Fruit fly (Drosophila melanogaster) whole organism, embryonic: ENCODE data around the gene CG33796.

Source experiments
- Blimp-1 ChIP-seq: fragments of 200-800 bp; sonication (Bioruptor generic); optimal IDR thresholded peaks from 3 replicates; lab custom pipeline; 2018; ENCODE audit warnings: missing biosample characterization, missing genetic modification characterization, mild to moderate bottlenecking, moderate library complexity, missing genetic modification reagents
- CG10431 ChIP-seq: fragments of 200-800 bp; sonication (Bioruptor generic); optimal IDR thresholded peaks from 3 replicates; lab custom pipeline; 2018; ENCODE audit warnings: missing biosample characterization, mild to moderate bottlenecking, missing genetic modification characterization
- CG12236 ChIP-seq: fragments of 200-800 bp; sonication (Bioruptor generic); optimal IDR thresholded peaks from 2 replicates; lab custom pipeline; 2016; ENCODE audit warnings: missing biosample characterization, missing genetic modification characterization
- CG13296 ChIP-seq: fragments of 200-800 bp; sonication (Bioruptor generic); optimal IDR thresholded peaks from 3 replicates; lab custom pipeline; 2018; ENCODE audit warnings: missing biosample characterization, mild to moderate bottlenecking, missing genetic modification characterization
- CG14441 ChIP-seq: fragments of 200-800 bp; sonication (Bioruptor generic); IDR thresholded peaks from 2 replicates; pipeline ENCODE4 v1.3.6; 2022; ENCODE audit warnings: missing biosample characterization, missing genetic modification characterization
- CG15011 ChIP-seq: fragments of 200-800 bp; sonication (Bioruptor generic); optimal IDR thresholded peaks from 3 replicates; lab custom pipeline; 2018; ENCODE audit warnings: missing biosample characterization, mild to moderate bottlenecking, missing genetic modification characterization
- CG17568 ChIP-seq: fragments of 200-800 bp; sonication (Bioruptor generic); optimal IDR thresholded peaks from 2 replicates; lab custom pipeline; 2018; ENCODE audit warnings: missing biosample characterization, mild to moderate bottlenecking, missing genetic modification characterization, moderate library complexity
- CG17612 ChIP-seq: fragments of 200-800 bp; sonication (Bioruptor generic); IDR thresholded peaks from 2 replicates; pipeline ENCODE4 v1.3.6; 2022; ENCODE audit warnings: missing biosample characterization, missing genetic modification characterization
- CG2712 ChIP-seq: fragments of 200-800 bp; optimal IDR thresholded peaks from 3 replicates; lab custom pipeline; 2019; ENCODE audit warnings: missing biosample characterization, mild to moderate bottlenecking, missing genetic modification characterization, moderate library complexity
- CG2875 ChIP-seq: fragments of 200-800 bp; sonication (Bioruptor generic); optimal IDR thresholded peaks from 2 replicates; lab custom pipeline; 2017; ENCODE audit warnings: missing biosample characterization, mild to moderate bottlenecking, missing genetic modification characterization, missing genetic modification reagents
- CG31365 ChIP-seq: fragments of 200-800 bp; sonication (Bioruptor generic); optimal IDR thresholded peaks from 2 replicates; lab custom pipeline; 2018; ENCODE audit warnings: missing biosample characterization, mild to moderate bottlenecking, missing genetic modification characterization
- CG32532 ChIP-seq: fragments of 200-800 bp; sonication (Bioruptor generic); IDR thresholded peaks from 2 replicates; pipeline ENCODE4 v1.3.6; 2022; ENCODE audit warnings: missing biosample characterization, missing genetic modification characterization
- CG3838 ChIP-seq: fragments of 200-800 bp; sonication (Bioruptor generic); optimal IDR thresholded peaks from 3 replicates; lab custom pipeline; 2016; ENCODE audit warnings: missing biosample characterization, missing genetic modification characterization
- CG6765 ChIP-seq: fragments of 200-800 bp; sonication (Bioruptor generic); optimal IDR thresholded peaks from 3 replicates; lab custom pipeline; 2017; ENCODE audit warnings: missing biosample characterization, mild to moderate bottlenecking, missing genetic modification characterization
- CG7357 ChIP-seq: fragments of 200-800 bp; sonication (Bioruptor generic); IDR thresholded peaks from 3 replicates; pipeline ENCODE4 v1.3.6; 2022; ENCODE audit warnings: missing biosample characterization, missing genetic modification characterization
- CG7928 ChIP-seq: fragments of 200-800 bp; sonication (Bioruptor generic); optimal IDR thresholded peaks from 2 replicates; lab custom pipeline; 2017; ENCODE audit warnings: missing biosample characterization, mild to moderate bottlenecking, missing genetic modification characterization
- CG9609 ChIP-seq: fragments of 200-800 bp; sonication (Bioruptor generic); optimal IDR thresholded peaks from 3 replicates; lab custom pipeline; 2016; ENCODE audit warnings: missing biosample characterization, missing genetic modification characterization
- CG9817 ChIP-seq: fragments of 200-800 bp; sonication (Bioruptor generic); optimal IDR thresholded peaks from 2 replicates; lab custom pipeline; 2018; ENCODE audit warnings: missing biosample characterization, mild to moderate bottlenecking, missing genetic modification characterization, moderate library complexity
- CoRest ChIP-seq: fragments of 200-800 bp; sonication (Bioruptor generic); optimal IDR thresholded peaks from 3 replicates; lab custom pipeline; 2018; ENCODE audit warnings: missing biosample characterization, mild to moderate bottlenecking, missing genetic modification characterization, moderate library complexity
- Dip3 ChIP-seq: fragments of 200-800 bp; sonication (Bioruptor generic); optimal IDR thresholded peaks from 3 replicates; lab custom pipeline; 2016; ENCODE audit warnings: missing biosample characterization, missing genetic modification characterization
- Fer1 ChIP-seq: fragments of 200-800 bp; sonication (Bioruptor generic); optimal IDR thresholded peaks from 2 replicates; lab custom pipeline; 2017; ENCODE audit warnings: missing biosample characterization, mild to moderate bottlenecking, missing genetic modification characterization
- Fer2 ChIP-seq: fragments of 200-800 bp; sonication (Bioruptor generic); optimal IDR thresholded peaks from 2 replicates; lab custom pipeline; 2018; ENCODE audit warnings: missing biosample characterization, mild to moderate bottlenecking, missing genetic modification characterization, moderate library complexity
- Hr3 ChIP-seq: fragments of 200-800 bp; sonication (Bioruptor generic); optimal IDR thresholded peaks from 3 replicates; lab custom pipeline; 2016; ENCODE audit warnings: missing biosample characterization, missing genetic modification characterization
- Nf-YA ChIP-seq: fragments of 200-800 bp; sonication (Bioruptor generic); IDR thresholded peaks from 2 replicates; pipeline ENCODE4 v1.3.6; 2022; ENCODE audit warnings: missing biosample characterization, missing genetic modification characterization
- Rfx ChIP-seq: fragments of 200-800 bp; sonication (Bioruptor generic); IDR thresholded peaks from 2 replicates; pipeline ENCODE4 v1.3.6; 2022; ENCODE audit warnings: missing biosample characterization, missing genetic modification characterization
- Scr ChIP-seq: fragments of 200-800 bp; sonication (Bioruptor generic); IDR thresholded peaks from 2 replicates; pipeline ENCODE4 v1.3.6; 2022; ENCODE audit warnings: missing biosample characterization, missing genetic modification characterization; ENCODE audit not compliant: partially characterized antibody
- Tbp ChIP-seq: fragments of >200 bp; optimal IDR thresholded peaks from 2 replicates; lab custom pipeline; 2018; ENCODE audit warnings: missing biosample characterization, missing genetic modification characterization
- Trl ChIP-seq, 3 experiments: fragments of >200 bp in 2 of 3; fragments of 200-800 bp in 1 of 3; sonication (Bioruptor generic) in 1 of 3; optimal IDR thresholded peaks; 2 replicates in 1 of 3; 3 replicates in 2 of 3; lab custom pipeline; 2016 to 2017; ENCODE audit warnings: missing biosample characterization in 1 of 3, missing genetic modification characterization in 1 of 3
- Xbp1 ChIP-seq: fragments of 200-800 bp; sonication (Bioruptor generic); optimal IDR thresholded peaks from 3 replicates; lab custom pipeline; 2016; ENCODE audit warnings: missing biosample characterization, mild to moderate bottlenecking, missing genetic modification characterization
- bsh ChIP-seq, 2 experiments: fragments of 200-800 bp; sonication (Bioruptor generic); optimal IDR thresholded peaks; 2 replicates each; lab custom pipeline; 2017 to 2018; ENCODE audit warnings: mild to moderate bottlenecking in 2 of 2, missing biosample characterization in 2 of 2, missing genetic modification characterization in 2 of 2, moderate library complexity in 1 of 2
- cas ChIP-seq: fragments of 200-800 bp; sonication (Bioruptor generic); IDR thresholded peaks from 2 replicates; pipeline ENCODE4 v1.3.6; 2022; ENCODE audit warnings: missing biosample characterization, missing genetic modification characterization
- chif ChIP-seq, 2 experiments: fragments of 200-800 bp; sonication (Bioruptor generic); optimal IDR thresholded peaks; 3 replicates each; lab custom pipeline; 2016; ENCODE audit warnings: missing biosample characterization in 2 of 2, missing genetic modification characterization in 2 of 2
- dan ChIP-seq: fragments of 200-800 bp; sonication (Bioruptor generic); IDR thresholded peaks from 2 replicates; pipeline ENCODE4 v1.3.6; 2022; ENCODE audit warnings: missing biosample characterization, missing genetic modification characterization
- hkb ChIP-seq, 2 experiments: fragments of 200-800 bp in 1 of 2; fragments of >200 bp in 1 of 2; sonication (Bioruptor generic) in 1 of 2; IDR thresholded peaks in 1 of 2; optimal IDR thresholded peaks in 1 of 2; 2 replicates each; pipeline versions ENCODE4 v1.3.6 to Lab custom; 2017 to 2022; ENCODE audit warnings: missing biosample characterization in 1 of 2, missing genetic modification characterization in 1 of 2
- jing ChIP-seq: fragments of 200-800 bp; sonication (Bioruptor generic); optimal IDR thresholded peaks from 2 replicates; lab custom pipeline; 2018; ENCODE audit warnings: missing biosample characterization, mild to moderate bottlenecking, missing genetic modification characterization
- lbe ChIP-seq: fragments of 200-800 bp; sonication (Bioruptor generic); optimal IDR thresholded peaks from 2 replicates; lab custom pipeline; 2016; ENCODE audit warnings: missing biosample characterization, mild to moderate bottlenecking, missing genetic modification characterization
- lmd ChIP-seq: fragments of 200-800 bp; sonication (Bioruptor generic); IDR thresholded peaks from 2 replicates; pipeline ENCODE4 v1.3.6; 2022; ENCODE audit warnings: missing biosample characterization, missing genetic modification characterization
- lola ChIP-seq, 3 experiments: fragments of >200 bp in 2 of 3; fragments of 200-800 bp in 1 of 3; sonication (Bioruptor generic) in 1 of 3; optimal IDR thresholded peaks; 2 replicates each; lab custom pipeline; 2017 to 2019; ENCODE audit warnings: missing biosample characterization in 3 of 3, missing genetic modification characterization in 3 of 3, mild to moderate bottlenecking in 1 of 3, moderate library complexity in 1 of 3
- nmo ChIP-seq: fragments of 200-800 bp; sonication (Bioruptor generic); optimal IDR thresholded peaks from 2 replicates; lab custom pipeline; 2018; ENCODE audit warnings: missing biosample characterization, mild to moderate bottlenecking, missing genetic modification characterization, moderate library complexity
- nom ChIP-seq: fragments of 200-800 bp; sonication (Bioruptor generic); optimal IDR thresholded peaks from 2 replicates; lab custom pipeline; 2017; ENCODE audit warnings: missing biosample characterization, missing genetic modification characterization, mild to moderate bottlenecking, moderate library complexity, missing genetic modification reagents
- oc ChIP-seq: fragments of 200-800 bp; sonication (Bioruptor generic); optimal IDR thresholded peaks from 2 replicates; lab custom pipeline; 2018; ENCODE audit warnings: missing biosample characterization, mild to moderate bottlenecking, missing genetic modification characterization, moderate library complexity
- psq ChIP-seq: fragments of 200-800 bp; sonication (Bioruptor generic); optimal IDR thresholded peaks from 2 replicates; lab custom pipeline; 2017; ENCODE audit warnings: missing biosample characterization, missing genetic modification characterization
- shn ChIP-seq: fragments of 200-800 bp; sonication (Bioruptor generic); optimal IDR thresholded peaks from 3 replicates; lab custom pipeline; 2016; ENCODE audit warnings: missing biosample characterization, missing genetic modification characterization
- sr ChIP-seq: fragments of 200-800 bp; sonication (Bioruptor generic); IDR thresholded peaks from 3 replicates; pipeline ENCODE4 v1.3.6; 2022; ENCODE audit warnings: missing biosample characterization, missing genetic modification characterization
- tap ChIP-seq: fragments of 200-800 bp; optimal IDR thresholded peaks from 3 replicates; lab custom pipeline; 2019; ENCODE audit warnings: missing biosample characterization, mild to moderate bottlenecking, missing genetic modification characterization, moderate library complexity
- trem ChIP-seq: fragments of 200-800 bp; optimal IDR thresholded peaks from 3 replicates; lab custom pipeline; 2019; ENCODE audit warnings: missing biosample characterization, mild to moderate bottlenecking, missing genetic modification characterization, moderate library complexity
- z ChIP-seq: fragments of 200-800 bp; sonication (Bioruptor generic); IDR thresholded peaks from 3 replicates; pipeline ENCODE4 v1.3.6; 2022; ENCODE audit warnings: missing biosample characterization, missing genetic modification characterization

Gene CG33796

DNA sequence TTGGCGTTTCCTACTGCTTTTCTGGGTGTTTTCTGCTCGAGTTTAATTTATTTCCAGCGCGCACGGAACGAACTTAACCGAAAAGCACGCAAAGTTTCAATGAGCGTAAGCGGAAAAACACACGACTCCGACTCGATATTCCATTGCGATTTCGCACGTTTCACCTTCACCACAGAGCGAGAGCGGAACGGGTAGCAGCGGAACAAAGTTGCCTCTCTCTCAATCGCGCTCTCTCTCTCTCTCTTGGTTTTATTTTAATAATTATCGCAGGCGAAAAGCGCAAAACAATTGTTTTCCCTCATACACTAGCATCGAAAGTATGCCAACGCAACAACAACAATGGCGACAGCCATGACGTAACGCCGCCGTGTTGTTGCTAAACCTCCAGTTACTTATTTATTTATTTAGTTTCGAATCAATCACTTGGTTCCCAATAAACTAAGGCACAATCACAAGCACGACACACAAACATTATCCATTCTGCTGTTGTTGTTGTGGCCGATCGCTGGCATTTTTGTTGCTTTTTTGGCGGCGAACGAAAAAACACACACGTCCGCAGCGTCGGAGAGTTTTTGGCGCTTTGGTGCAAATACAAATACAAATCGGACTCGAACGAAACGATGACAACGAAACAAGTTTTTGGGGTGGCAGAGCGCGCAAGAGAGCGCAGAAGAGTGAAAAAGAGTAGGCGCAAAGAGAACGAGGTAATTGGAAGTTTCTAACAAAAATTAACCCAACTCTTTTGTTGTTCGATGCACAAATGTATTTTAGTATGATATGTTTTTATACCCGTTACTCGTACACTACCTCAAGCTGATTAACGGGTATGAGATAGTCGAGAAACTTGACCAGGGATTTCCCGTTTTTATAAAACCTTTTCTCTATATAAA, 5.5 kb downstream of the CG33796 start, which contains the start of gene CG5151 (continued):
- TF ChIP-seq hkb (optimal IDR thresholded peaks at IDR 0.05; lab: Kevin White, UChicago) (no peak), hkb (GFP tag; IDR thresholded peaks at IDR 0.05; lab: Robert Waterston, UW) (peak; percentile 54), nmo (GFP tag; lab: Kevin White, UChicago) (no peak), sr (GFP tag; lab: Robert Waterston, UW) (no peak), lmd (GFP tag; lab: Robert Waterston, UW) (no peak), psq (GFP tag; lab: Kevin White, UChicago) (no peak), oc (tag; lab: Kevin White, UChicago) (no peak), Fer1 (GFP tag; lab: Kevin White, UChicago) (peak; percentile 40), CG7357 (no peak), shn (GFP tag; lab: Kevin White, UChicago) (no peak), bsh (GFP tag; optimal IDR thresholded peaks at IDR 0.05; lab: Kevin White, UChicago) (peak in 1 of 2 experiments; percentile 59), Hr3 (GFP tag; lab: Kevin White, UChicago) (no peak), CG9817 (tag; lab: Kevin White, UChicago) (no peak), CG15011 (no peak), CG32532 (GFP tag; lab: Robert Waterston, UW) (peak; percentile 60; the same call in 1 of the 2 replicates), CG7928 (GFP tag; lab: Kevin White, UChicago) (no peak), tap (tag; lab: Kevin White, UChicago) (no peak), jing (no peak), Blimp-1 (GFP tag; lab: Kevin White, UChicago) (no peak), cas (GFP tag; lab: Robert Waterston, UW) (no peak), CG12236 (GFP tag; lab: Kevin White, UChicago) (no peak), nom (GFP tag; lab: Kevin White, UChicago) (peak; percentile 68), dan (GFP tag; lab: Robert Waterston, UW) (no peak), CG17612 (no peak), Dip3 (no peak), CG2712 (tag; lab: Kevin White, UChicago) (no peak), CG10431 (GFP tag; lab: Kevin White, UChicago) (no peak), Xbp1 (GFP tag; lab: Kevin White, UChicago) (no peak), CG3838 (GFP tag; lab: Kevin White, UChicago) (peak; percentile 11), Scr (GFP tag; lab: Robert Waterston, UW) (peak; percentile 69), CG31365 (peak; percentile 21), Fer2 (tag; lab: Kevin White, UChicago) (no peak), Tbp (no peak), lola (GFP tag; optimal IDR thresholded peaks at IDR 0.05; lab: Kevin White, UChicago) (no peak), CG9609 (GFP tag; lab: Kevin White, UChicago) (no peak), lbe (GFP tag; lab: Kevin White, UChicago) (peak; percentile 28), CG14441 (0 out of 2 replicates have a peak, but pooled peaks have one; percentile 10), chif (GFP tag; optimal IDR thresholded peaks at IDR 0.05; lab: Kevin White, UChicago) (no peak), trem (tag; lab: Kevin White, UChicago) (no peak), z (GFP tag; lab: Robert Waterston, UW) (peak; percentile 32; the same call in 1 of the 3 replicates), Rfx (GFP tag; lab: Robert Waterston, UW) (peak; percentile 44; the same call in 1 of the 2 replicates), CG6765 (GFP tag; lab: Kevin White, UChicago) (peak; percentile 62), CG13296 (peak; percentile 22), CoRest (tag; lab: Kevin White, UChicago) (no peak), Trl (optimal IDR thresholded peaks at IDR 0.05; lab: Kevin White, UChicago) (peak; percentile 93 to 98), Trl (GFP tag; optimal IDR thresholded peaks at IDR 0.05; lab: Kevin White, UChicago) (peak; percentile 42), Nf-YA (GFP tag; lab: Robert Waterston, UW) (no peak), CG2875 (GFP tag; lab: Kevin White, UChicago) (no peak), CG17568 (GFP tag; lab: Kevin White, UChicago) (peak; percentile 20)
